Fruit fly (Drosophila melanogaster): Measurements from ENCODE around the gene Ror.

DNA sequence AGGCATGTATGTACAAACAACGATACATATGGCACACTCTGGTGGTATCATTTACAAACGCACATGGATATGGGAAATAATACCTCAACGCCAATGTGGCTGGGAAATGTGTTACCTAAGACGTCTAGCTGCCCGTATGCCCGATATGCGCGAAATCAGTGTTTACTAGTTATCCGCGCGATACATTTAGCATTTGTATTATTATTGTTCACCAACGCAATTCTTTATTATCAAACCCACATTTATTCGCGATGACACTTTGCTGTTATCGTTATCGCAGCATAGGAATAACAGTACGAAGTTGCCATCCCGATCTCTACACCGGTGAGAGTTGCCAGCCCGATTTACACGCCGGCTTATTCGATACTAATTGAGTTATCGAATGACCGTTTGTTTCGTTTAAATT lies 4.9 kb upstream of the Ror start, which contains the start of gene chico:
- TF ChIP-seq psq (optimal IDR thresholded peaks at IDR 0.05) (no peak), CG8478 (optimal IDR thresholded peaks at IDR 0.05) (no peak), pan (optimal IDR thresholded peaks at IDR 0.05) (no peak), EcR (GFP tag; optimal IDR thresholded peaks at IDR 0.05) (no peak)

All from whole organism.